Fruit fly (Drosophila melanogaster): Measurements from ENCODE around the gene CG42635.
A peak's percentile ranks its signal among the peaks of the same experiment; 100 is the strongest.

The CG42635 gene

dm6 chr2L:18007635-18008034 lies at the start of gene CG42635, which contains the start of gene CG42634:
Gene CG42635 (plus strand): TSS chr2L:18007935.
Gene CG42634 (plus strand): TSS chr2L:18007935.
- TF ChIP-seq cic (GFP tag; optimal IDR thresholded peaks at IDR 0.05) (no peak), cnc (optimal IDR thresholded peaks at IDR 0.05) (no peak), tj (GFP tag; optimal IDR thresholded peaks at IDR 0.05) (no peak), bab1 (GFP tag; optimal IDR thresholded peaks at IDR 0.05) (no peak), kay (GFP tag; ENCODE audit: borderline replicate concordance) (no peak), CG7045 (GFP tag; optimal IDR thresholded peaks at IDR 0.05) (no peak), CG5204 (GFP tag; optimal IDR thresholded peaks at IDR 0.05) (no peak), Mnt (GFP tag; optimal IDR thresholded peaks at IDR 0.05) (no peak), CG1620 (GFP tag; optimal IDR thresholded peaks at IDR 0.05) (no peak), CG14711 (tag; optimal IDR thresholded peaks at IDR 0.05) (no peak), Clk (GFP tag; optimal IDR thresholded peaks at IDR 0.05) (no peak), Hr96 (GFP tag; optimal IDR thresholded peaks at IDR 0.05) (no peak), CG11617 (GFP tag; optimal IDR thresholded peaks at IDR 0.05) (no peak), CG12768 (GFP tag; optimal IDR thresholded peaks at IDR 0.05) (no peak), CG33017 (tag; optimal IDR thresholded peaks at IDR 0.05) (no peak), Crg-1 (GFP tag; optimal IDR thresholded peaks at IDR 0.05) (no peak), CG7101 (tag; optimal IDR thresholded peaks at IDR 0.05) (no peak), toe (GFP tag; optimal IDR thresholded peaks at IDR 0.05) (no peak), pad (GFP tag; optimal IDR thresholded peaks at IDR 0.05) (no peak)

DNA sequence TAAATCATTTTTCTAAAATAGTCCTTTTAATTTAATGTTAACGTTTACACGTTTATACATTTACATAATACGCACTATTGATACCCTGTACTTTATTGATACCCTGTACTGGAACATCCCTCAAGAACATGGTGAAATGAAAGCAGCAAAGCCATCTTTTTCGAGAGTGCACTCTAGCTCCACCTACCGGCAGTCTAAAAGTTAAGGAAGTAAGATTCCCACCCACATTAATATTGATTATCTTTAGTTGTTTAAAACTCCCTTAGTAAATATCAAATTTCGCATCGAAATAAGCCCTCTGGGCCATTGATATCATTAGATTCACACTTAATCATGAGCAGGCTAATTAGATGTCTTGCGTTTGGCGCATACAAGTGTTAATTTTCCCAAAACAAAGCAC lies 49.4 kb upstream of the CG42635 start:
- TF ChIP-seq CG1620 (GFP tag; optimal IDR thresholded peaks at IDR 0.05): no peak
- TF ChIP-seq CG14711 (tag; optimal IDR thresholded peaks at IDR 0.05): no peak
- no peak for TF ChIP-seq pad (GFP tag; optimal IDR thresholded peaks at IDR 0.05)
- no peak for TF ChIP-seq Hr96 (GFP tag; optimal IDR thresholded peaks at IDR 0.05)
- no peak for TF ChIP-seq toe (GFP tag; optimal IDR thresholded peaks at IDR 0.05)
- TF ChIP-seq cnc (optimal IDR thresholded peaks at IDR 0.05): no peak
- TF ChIP-seq Clk (GFP tag; optimal IDR thresholded peaks at IDR 0.05): no peak
- no peak for TF ChIP-seq bab1 (GFP tag; optimal IDR thresholded peaks at IDR 0.05)
- no peak for TF ChIP-seq Crg-1 (GFP tag; optimal IDR thresholded peaks at IDR 0.05)
- TF ChIP-seq Mnt (GFP tag; optimal IDR thresholded peaks at IDR 0.05): no peak
- no peak for TF ChIP-seq CG12768 (GFP tag; optimal IDR thresholded peaks at IDR 0.05)

DNA sequence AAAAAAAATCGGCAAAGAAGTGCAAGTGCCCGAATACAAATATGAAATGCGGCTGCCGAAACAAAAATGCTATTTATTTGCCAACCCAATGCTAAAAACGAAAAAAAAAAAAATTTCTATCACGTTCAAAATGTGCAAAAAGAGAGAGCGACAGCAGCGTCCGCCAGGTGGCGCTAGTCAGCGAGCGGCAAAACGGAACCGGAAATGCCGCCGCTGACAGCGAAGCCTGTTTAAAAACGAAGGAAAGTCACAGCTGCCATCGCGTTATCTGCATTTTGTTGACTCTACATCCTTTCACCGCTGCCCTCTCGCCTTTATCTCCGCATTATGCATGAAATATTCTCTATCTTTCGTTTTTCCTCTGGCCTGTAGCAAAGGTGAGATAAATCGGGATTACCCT lies 47.5 kb upstream of the CG42635 start:
- no peak for TF ChIP-seq CG7101 (tag; optimal IDR thresholded peaks at IDR 0.05)
- TF ChIP-seq CG1620 (GFP tag; optimal IDR thresholded peaks at IDR 0.05): no peak
- no peak for TF ChIP-seq CG33017 (tag; optimal IDR thresholded peaks at IDR 0.05)
- no peak for TF ChIP-seq pad (GFP tag; optimal IDR thresholded peaks at IDR 0.05)
- no peak for TF ChIP-seq cnc (optimal IDR thresholded peaks at IDR 0.05)
- no peak for TF ChIP-seq tj (GFP tag; optimal IDR thresholded peaks at IDR 0.05)
- no peak for TF ChIP-seq bab1 (GFP tag; optimal IDR thresholded peaks at IDR 0.05)
- no peak for TF ChIP-seq CG14711 (tag; optimal IDR thresholded peaks at IDR 0.05)
- no peak for TF ChIP-seq kay (GFP tag; ENCODE audit: borderline replicate concordance)
- no peak for TF ChIP-seq toe (GFP tag; optimal IDR thresholded peaks at IDR 0.05)
- TF ChIP-seq Clk (GFP tag; optimal IDR thresholded peaks at IDR 0.05): no peak
- TF ChIP-seq cic (GFP tag; optimal IDR thresholded peaks at IDR 0.05): no peak
- TF ChIP-seq Mnt (GFP tag; optimal IDR thresholded peaks at IDR 0.05): no peak
- no peak for TF ChIP-seq ovo (GFP tag; optimal IDR thresholded peaks at IDR 0.05)
- TF ChIP-seq CG12768 (GFP tag; optimal IDR thresholded peaks at IDR 0.05): no peak

- TF ChIP-seq CG33017 (tag; optimal IDR thresholded peaks at IDR 0.05) (peak; percentile 18), CG1620 (GFP tag; optimal IDR thresholded peaks at IDR 0.05) (peak; percentile 11), toe (GFP tag; optimal IDR thresholded peaks at IDR 0.05) (peak; percentile 3), bab1 (GFP tag; optimal IDR thresholded peaks at IDR 0.05) (peak; percentile 12), tj (GFP tag; optimal IDR thresholded peaks at IDR 0.05) (no peak), CG7045 (GFP tag; optimal IDR thresholded peaks at IDR 0.05) (no peak), pad (GFP tag; optimal IDR thresholded peaks at IDR 0.05) (peak; percentile 98)
Observed at dm6 chr2L:17963071-17963567, 44.6 kb upstream of the CG42635 start, which contains the start of gene CG5674. Gene CG5674 (plus strand): TSS chr2L:17963379.

DNA sequence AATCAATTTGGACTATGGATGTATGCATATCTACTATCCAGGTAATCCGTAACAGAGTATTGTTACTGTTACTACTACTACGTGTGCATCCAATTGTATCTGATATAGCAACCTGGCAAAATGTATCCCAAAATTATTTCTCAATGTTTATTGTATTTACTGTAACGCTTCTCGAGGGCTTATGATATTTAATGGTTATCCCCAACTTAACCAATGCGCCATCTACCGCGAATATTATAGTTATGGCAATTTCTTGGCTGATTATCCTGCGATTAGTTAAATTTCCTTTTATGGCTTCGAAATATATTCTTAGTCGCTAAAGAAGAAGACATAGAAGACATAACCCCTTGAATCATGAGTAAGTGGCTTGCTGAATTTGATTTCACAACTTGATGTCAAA lies 44.0 kb upstream of the CG42635 start:
- TF ChIP-seq CG5204 (GFP tag; optimal IDR thresholded peaks at IDR 0.05): no peak
- TF ChIP-seq Hr96 (GFP tag; optimal IDR thresholded peaks at IDR 0.05): no peak
- TF ChIP-seq CG7101 (tag; optimal IDR thresholded peaks at IDR 0.05): no peak
- no peak for TF ChIP-seq Crg-1 (GFP tag; optimal IDR thresholded peaks at IDR 0.05)
- no peak for TF ChIP-seq pad (GFP tag; optimal IDR thresholded peaks at IDR 0.05)
- no peak for TF ChIP-seq CG33017 (tag; optimal IDR thresholded peaks at IDR 0.05)
- no peak for TF ChIP-seq CG7045 (GFP tag; optimal IDR thresholded peaks at IDR 0.05)
- TF ChIP-seq bab1 (GFP tag; optimal IDR thresholded peaks at IDR 0.05): no peak

dm6 chr2L:17972999-17973398 lies 34.7 kb upstream of the CG42635 start:
- TF ChIP-seq Hr96 (GFP tag; optimal IDR thresholded peaks at IDR 0.05) (no peak), kay (GFP tag; ENCODE audit: borderline replicate concordance) (no peak), CG5204 (GFP tag; optimal IDR thresholded peaks at IDR 0.05) (no peak)

DNA sequence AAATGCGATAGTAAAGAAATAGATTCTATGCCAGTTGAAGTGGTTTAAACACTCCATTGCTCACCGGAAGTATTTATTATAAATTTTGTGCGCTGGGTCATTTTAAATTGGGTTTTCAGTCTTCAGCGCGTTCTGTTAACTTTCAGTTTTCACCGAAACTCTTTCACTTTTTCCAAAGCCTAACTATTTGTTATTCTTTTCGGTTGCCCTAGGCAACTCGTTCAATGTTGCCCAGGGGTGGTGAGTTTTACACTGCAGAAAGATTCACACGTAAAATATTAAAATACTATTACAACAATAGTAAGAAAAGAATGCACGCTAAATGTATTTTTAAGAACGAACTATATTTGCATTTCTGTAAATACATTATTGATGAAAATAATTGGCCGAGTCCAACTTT lies 25.4 kb upstream of the CG42635 start, which contains the start of gene btv:
Gene btv, minus strand, starts transcription at position 101 of the 400 bp plus-strand sequence.
- no peak for TF ChIP-seq CG12768 (GFP tag; optimal IDR thresholded peaks at IDR 0.05)
- TF ChIP-seq ovo (GFP tag; optimal IDR thresholded peaks at IDR 0.05): no peak
- TF ChIP-seq CG1620 (GFP tag; optimal IDR thresholded peaks at IDR 0.05): no peak
- TF ChIP-seq bab1 (GFP tag; optimal IDR thresholded peaks at IDR 0.05): no peak
- TF ChIP-seq CG7045 (GFP tag; optimal IDR thresholded peaks at IDR 0.05): no peak
